Worm (Caenorhabditis elegans): ENCODE results near the gene F47B8.5.

Gene F47B8.5

DNA sequence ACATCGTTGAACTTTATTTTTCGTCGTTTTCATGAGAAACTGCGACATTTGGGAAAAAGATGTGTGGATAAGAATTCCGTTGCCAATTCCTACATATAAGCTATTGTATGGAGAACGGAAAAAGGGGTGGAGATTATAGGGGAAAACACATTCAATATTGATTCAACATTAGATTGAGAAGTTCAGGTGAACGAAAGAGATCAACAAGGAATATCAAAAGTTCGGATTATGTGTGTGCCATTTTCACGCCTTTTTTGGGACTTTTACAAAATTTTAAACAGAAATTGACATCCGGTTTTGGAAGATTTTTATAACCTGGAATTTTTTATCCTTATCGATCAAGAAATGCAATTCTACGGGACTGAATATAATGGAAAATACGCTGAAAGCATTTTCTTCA, at the start of gene F47B8.5:
Gene F47B8.5 (minus strand): TSS at position 101 of the 400 bp plus-strand sequence.
- TF ChIP-seq pha-4 (tag; optimal IDR thresholded peaks at IDR 0.05) (no peak), che-1 (tag; optimal IDR thresholded peaks at IDR 0.05) (no peak), hlh-6 (tag; optimal IDR thresholded peaks at IDR 0.05) (no peak), Y22D7AL.16 (tag; optimal IDR thresholded peaks at IDR 0.05) (no peak), syd-9 (tag; optimal IDR thresholded peaks at IDR 0.05) (no peak), ceh-48 (tag; optimal IDR thresholded peaks at IDR 0.05) (no peak), pros-1 (tag; optimal IDR thresholded peaks at IDR 0.05) (no peak)

ce11 chrV:14372774-14373173, 45.1 kb upstream of the F47B8.5 start, which contains the start of gene unc-39:
Gene unc-39 (plus strand): TSS chrV:14373074.
- TF ChIP-seq eyg-1 (tag; optimal IDR thresholded peaks at IDR 0.05) (no peak), ama-1 (optimal IDR thresholded peaks at IDR 0.05) (no peak), pag-3 (tag; optimal IDR thresholded peaks at IDR 0.05; ENCODE audit: borderline replicate concordance) (no peak), ceh-48 (tag; optimal IDR thresholded peaks at IDR 0.05) (no peak), hlh-6 (tag; optimal IDR thresholded peaks at IDR 0.05) (no peak), K09A11.1 (tag; optimal IDR thresholded peaks at IDR 0.05; ENCODE audit: insufficient read depth) (no peak), unc-86 (tag; optimal IDR thresholded peaks at IDR 0.05) (no peak), dve-1 (tag; optimal IDR thresholded peaks at IDR 0.05) (no peak)

ce11 chrV:14369412-14369811, 41.7 kb upstream of the F47B8.5 start:
- no peak for TF ChIP-seq ceh-2 (tag; optimal IDR thresholded peaks at IDR 0.05)
- no peak for TF ChIP-seq fax-1 (tag; optimal IDR thresholded peaks at IDR 0.05)
- TF ChIP-seq ahr-1 (tag; optimal IDR thresholded peaks at IDR 0.05), result no peak
- no peak for TF ChIP-seq ama-1 (optimal IDR thresholded peaks at IDR 0.05)
- TF ChIP-seq sox-4 (tag; optimal IDR thresholded peaks at IDR 0.05), result no peak
- no peak for TF ChIP-seq pros-1 (tag; optimal IDR thresholded peaks at IDR 0.05)
- TF ChIP-seq pqm-1 (tag; optimal IDR thresholded peaks at IDR 0.05), result no peak
- no peak for TF ChIP-seq F13H6.1 (tag; optimal IDR thresholded peaks at IDR 0.05)
- no peak for TF ChIP-seq rnt-1 (tag; optimal IDR thresholded peaks at IDR 0.05)
- no peak for TF ChIP-seq odd-2 (tag; optimal IDR thresholded peaks at IDR 0.05)

DNA sequence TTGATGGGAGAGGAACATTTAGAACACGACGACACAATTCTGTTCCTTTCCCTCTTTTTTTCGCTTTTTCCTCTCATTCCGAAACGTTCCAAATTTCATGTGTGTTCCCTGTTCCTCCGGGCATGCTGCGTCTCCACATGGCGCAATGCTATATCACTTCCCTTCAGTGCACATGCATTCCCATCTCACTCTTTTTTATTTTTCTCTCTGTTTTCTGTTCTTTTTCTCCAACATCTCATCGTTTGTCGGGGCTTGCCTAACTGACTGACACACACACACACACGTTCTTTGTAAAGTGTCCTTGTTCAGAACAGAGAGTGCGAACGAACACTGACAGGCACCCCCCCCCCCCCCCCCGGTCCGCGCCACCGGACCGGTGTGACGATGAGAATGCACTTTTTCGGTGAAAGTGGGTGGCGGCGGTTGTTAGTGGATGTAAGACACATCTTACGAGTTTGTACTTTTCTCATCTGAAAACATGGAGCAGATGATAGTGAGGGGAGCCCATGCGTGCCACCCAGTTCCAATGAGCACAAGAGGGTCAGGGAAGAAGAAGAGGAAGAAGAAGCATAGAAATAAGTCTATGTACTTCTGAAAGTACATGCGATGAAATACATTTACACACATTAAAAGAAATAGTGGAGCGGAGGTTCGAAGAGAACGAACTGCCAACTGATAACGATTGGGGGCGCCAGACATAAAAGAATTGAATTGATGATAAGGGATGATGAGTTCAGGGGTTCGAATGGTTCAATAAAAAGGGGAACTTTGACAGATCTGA, 40.8 kb upstream of the F47B8.5 start:
- TF ChIP-seq ztf-16 (tag; optimal IDR thresholded peaks at IDR 0.05) (no peak), sox-4 (tag; optimal IDR thresholded peaks at IDR 0.05) (no peak), eyg-1 (tag; optimal IDR thresholded peaks at IDR 0.05) (no peak), mec-3 (tag; optimal IDR thresholded peaks at IDR 0.05; ENCODE audit: borderline replicate concordance) (no peak), npax-4 (tag; optimal IDR thresholded peaks at IDR 0.05) (no peak), elt-2 (tag; optimal IDR thresholded peaks at IDR 0.05) (no peak), ets-4 (tag; optimal IDR thresholded peaks at IDR 0.05) (no peak), pros-1 (tag; optimal IDR thresholded peaks at IDR 0.05) (no peak)

DNA sequence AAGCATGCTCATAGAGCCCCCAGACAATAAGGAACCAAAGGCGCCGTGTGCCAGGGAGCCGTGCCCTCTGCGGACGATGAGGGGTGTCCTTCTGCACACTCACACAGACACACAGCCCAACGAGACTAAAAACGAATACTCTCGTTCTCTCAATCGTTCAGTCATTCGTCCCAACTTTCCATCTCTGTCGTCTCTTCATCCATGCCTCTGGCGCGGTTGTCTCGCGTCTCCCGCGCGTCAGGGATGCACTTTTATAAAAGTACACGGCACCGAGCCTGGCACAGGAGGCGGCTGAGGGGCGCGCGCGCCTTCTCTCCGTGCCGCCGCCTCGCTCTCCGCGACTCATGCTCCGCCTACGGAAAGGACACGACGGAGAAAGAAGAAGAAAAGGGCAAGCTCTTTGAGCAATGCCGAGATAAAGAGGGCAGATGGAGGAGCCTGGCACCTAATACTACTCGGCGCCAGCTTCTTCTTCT, 38.8 kb upstream of the F47B8.5 start:
- TF ChIP-seq ttx-3 (tag; optimal IDR thresholded peaks at IDR 0.05) (no peak), C08G9.2 (tag; optimal IDR thresholded peaks at IDR 0.05) (peak; percentile 42), ceh-45 (GFP tag; IDR thresholded peaks at IDR 0.05) (no peak), ceh-34 (tag; optimal IDR thresholded peaks at IDR 0.05) (no peak), dmd-4 (tag; optimal IDR thresholded peaks at IDR 0.05; ENCODE audit: borderline replicate concordance) (peak; percentile 1), ama-1 (optimal IDR thresholded peaks at IDR 0.05) (no peak), rnt-1 (tag; optimal IDR thresholded peaks at IDR 0.05) (no peak), unc-3 (GFP tag; conservative IDR thresholded peaks at IDR 0.05) (no peak), unc-3 (tag; optimal IDR thresholded peaks at IDR 0.05) (no peak), ceh-30 (tag; optimal IDR thresholded peaks at IDR 0.05) (no peak), K02D7.2 (tag; optimal IDR thresholded peaks at IDR 0.05) (no peak), pax-1 (tag; optimal IDR thresholded peaks at IDR 0.05) (no peak), ceh-24 (tag; optimal IDR thresholded peaks at IDR 0.05) (no peak), pqm-1 (tag; optimal IDR thresholded peaks at IDR 0.05) (no peak), tbx-2 (tag; optimal IDR thresholded peaks at IDR 0.05) (no peak), ceh-18 (tag; optimal IDR thresholded peaks at IDR 0.05) (no peak), fkh-10 (GFP tag; optimal IDR thresholded peaks at IDR 0.05) (no peak), pag-3 (tag; optimal IDR thresholded peaks at IDR 0.05; ENCODE audit: borderline replicate concordance) (no peak), mec-3 (tag; optimal IDR thresholded peaks at IDR 0.05; ENCODE audit: borderline replicate concordance) (peak; percentile 55), lim-6 (tag; optimal IDR thresholded peaks at IDR 0.05) (no peak), sdc-2 (tag; optimal IDR thresholded peaks at IDR 0.05) (peak; percentile 2), ref-2 (tag; optimal IDR thresholded peaks at IDR 0.05) (peak; percentile 15)
